Worm (Caenorhabditis elegans): ENCODE data around the gene R144.3.
"Not testable (repeated sequence)": the region's sequence is repeated elsewhere in the genome, so short reads cannot be mapped to it uniquely, and the experiment has no call there.

Gene R144.3

ce11 chrIII:5021689-5022088 lies at the start of gene R144.3:
TSS of gene R144.3 (plus strand) at chrIII:5021989.
- no peak for TF ChIP-seq tbx-37 (GFP tag; conservative IDR thresholded peaks at IDR 0.05)

- not testable (repeated sequence) for TF ChIP-seq hmbx-1 (tag; optimal IDR thresholded peaks at IDR 0.05); hmg-4 (GFP tag; optimal IDR thresholded peaks at IDR 0.05); ets-7 (tag; optimal IDR thresholded peaks at IDR 0.05)
Measured at ce11 chrIII:4980367-4980766, 41.4 kb upstream of the R144.3 start, which contains the start of gene C27F2.6. TSS of gene C27F2.6 (minus strand) at chrIII:4980467.

ce11 chrIII:4983961-4984360 lies 37.8 kb upstream of the R144.3 start:
- no peak for TF ChIP-seq F13C5.2 (tag; optimal IDR thresholded peaks at IDR 0.05)
- no peak for TF ChIP-seq ceh-36 (tag; optimal IDR thresholded peaks at IDR 0.05)
- TF ChIP-seq hmbx-1 (tag; optimal IDR thresholded peaks at IDR 0.05) = no peak
- no peak for TF ChIP-seq flt-1 (GFP tag; IDR thresholded peaks at IDR 0.05)
- no peak for TF ChIP-seq hnd-1 (tag; optimal IDR thresholded peaks at IDR 0.05)
- TF ChIP-seq ets-7 (tag; optimal IDR thresholded peaks at IDR 0.05) = no peak
- TF ChIP-seq tbx-37 (GFP tag; conservative IDR thresholded peaks at IDR 0.05) = no peak
- no peak for TF ChIP-seq scrt-1 (GFP tag; IDR thresholded peaks at IDR 0.05)
- TF ChIP-seq aly-1 (tag; optimal IDR thresholded peaks at IDR 0.05) = no peak
- no peak for TF ChIP-seq pes-1 (GFP tag; IDR thresholded peaks at IDR 0.05)
- no peak for TF ChIP-seq tra-4 (tag; optimal IDR thresholded peaks at IDR 0.05)
- TF ChIP-seq tbx-11 (GFP tag; IDR thresholded peaks at IDR 0.05) = no peak
- TF ChIP-seq B0310.2 (tag; optimal IDR thresholded peaks at IDR 0.05) = no peak
- no peak for TF ChIP-seq ama-1 (optimal IDR thresholded peaks at IDR 0.05)
- TF ChIP-seq ceh-13 (GFP tag; optimal IDR thresholded peaks at IDR 0.05) = no peak
- no peak for TF ChIP-seq hmg-4 (GFP tag; optimal IDR thresholded peaks at IDR 0.05)
- TF ChIP-seq sea-1 (GFP tag; conservative IDR thresholded peaks at IDR 0.05) = no peak

ce11 chrIII:4984444-4985086 lies 37.2 kb upstream of the R144.3 start, which contains the start of gene C27F2.7:
TSS of gene C27F2.7 (minus strand) at chrIII:4984494.
- no peak for TF ChIP-seq flt-1 (GFP tag; IDR thresholded peaks at IDR 0.05)
- TF ChIP-seq B0310.2 (tag; optimal IDR thresholded peaks at IDR 0.05) = no peak
- TF ChIP-seq F13C5.2 (tag; optimal IDR thresholded peaks at IDR 0.05) = no peak
- TF ChIP-seq aly-1 (tag; optimal IDR thresholded peaks at IDR 0.05) = no peak
- no peak for TF ChIP-seq scrt-1 (GFP tag; IDR thresholded peaks at IDR 0.05)
- TF ChIP-seq hmg-4 (GFP tag; optimal IDR thresholded peaks at IDR 0.05) = no peak
- TF ChIP-seq ceh-13 (GFP tag; optimal IDR thresholded peaks at IDR 0.05) = no peak
- TF ChIP-seq ets-7 (tag; optimal IDR thresholded peaks at IDR 0.05) = no peak
- no peak for TF ChIP-seq tbx-37 (GFP tag; conservative IDR thresholded peaks at IDR 0.05)
- TF ChIP-seq ceh-36 (tag; optimal IDR thresholded peaks at IDR 0.05) = no peak
- no peak for TF ChIP-seq sea-1 (GFP tag; conservative IDR thresholded peaks at IDR 0.05)
- TF ChIP-seq tbx-11 (GFP tag; IDR thresholded peaks at IDR 0.05) = no peak
- no peak for TF ChIP-seq tra-4 (tag; optimal IDR thresholded peaks at IDR 0.05)

DNA sequence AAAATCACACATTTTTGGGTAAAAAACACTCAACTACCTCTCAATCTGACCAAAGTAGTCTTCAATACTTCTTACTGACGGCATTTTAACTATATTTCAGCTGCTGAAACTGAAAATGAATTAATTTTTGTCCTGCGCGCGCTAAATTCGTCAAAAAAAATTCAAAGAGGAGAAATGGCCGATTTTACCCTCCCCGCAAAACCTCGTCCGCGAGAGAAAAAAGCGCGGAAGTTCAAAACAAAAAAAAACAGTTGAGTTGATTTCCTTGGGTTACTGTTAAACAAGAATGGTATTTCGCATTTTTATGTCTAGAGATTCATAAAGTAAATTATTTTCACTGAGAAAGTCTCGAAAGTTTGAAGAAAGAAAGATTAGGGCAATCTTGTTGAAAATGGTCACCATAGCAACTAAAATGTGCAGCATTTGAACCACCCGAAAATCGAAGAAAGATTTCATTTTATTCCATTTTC lies 35.0 kb upstream of the R144.3 start, which contains the start of the genes C27F2.10 and wdr-60:
Gene C27F2.10, minus strand, starts transcription at position 109 of the 470 bp plus-strand sequence.
Gene wdr-60, plus strand, starts transcription at position 420 of the 470 bp plus-strand sequence.
- peak; percentile 58 for TF ChIP-seq tbx-37 (GFP tag; conservative IDR thresholded peaks at IDR 0.05)
- TF ChIP-seq B0310.2 (tag; optimal IDR thresholded peaks at IDR 0.05) = no peak

ce11 chrIII:4987666-4988065 lies 34.1 kb upstream of the R144.3 start:
- no peak for TF ChIP-seq hmg-4 (GFP tag; optimal IDR thresholded peaks at IDR 0.05)
- no peak for TF ChIP-seq ceh-36 (tag; optimal IDR thresholded peaks at IDR 0.05)
- no peak for TF ChIP-seq ceh-13 (GFP tag; optimal IDR thresholded peaks at IDR 0.05)
- TF ChIP-seq ama-1 (optimal IDR thresholded peaks at IDR 0.05) = no peak
- TF ChIP-seq B0310.2 (tag; optimal IDR thresholded peaks at IDR 0.05) = no peak
- TF ChIP-seq sea-1 (GFP tag; conservative IDR thresholded peaks at IDR 0.05) = no peak
- no peak for TF ChIP-seq tbx-11 (GFP tag; IDR thresholded peaks at IDR 0.05)
- TF ChIP-seq ets-7 (tag; optimal IDR thresholded peaks at IDR 0.05) = no peak
- no peak for TF ChIP-seq flt-1 (GFP tag; IDR thresholded peaks at IDR 0.05)
- TF ChIP-seq tbx-37 (GFP tag; conservative IDR thresholded peaks at IDR 0.05) = no peak
- no peak for TF ChIP-seq F13C5.2 (tag; optimal IDR thresholded peaks at IDR 0.05)

- TF ChIP-seq F13C5.2 (tag; optimal IDR thresholded peaks at IDR 0.05) = no peak
- TF ChIP-seq aly-1 (tag; optimal IDR thresholded peaks at IDR 0.05) = no peak
- no peak for TF ChIP-seq ceh-13 (GFP tag; optimal IDR thresholded peaks at IDR 0.05)
- TF ChIP-seq hnd-1 (tag; optimal IDR thresholded peaks at IDR 0.05) = no peak
- TF ChIP-seq flt-1 (GFP tag; IDR thresholded peaks at IDR 0.05) = no peak
- TF ChIP-seq hmg-4 (GFP tag; optimal IDR thresholded peaks at IDR 0.05) = no peak
- TF ChIP-seq hmbx-1 (tag; optimal IDR thresholded peaks at IDR 0.05) = no peak
Measured at ce11 chrIII:4998111-4998859, 23.5 kb upstream of the R144.3 start, which contains the start of gene tmem-131. TSS of gene tmem-131 (minus strand) at chrIII:4998161.

DNA sequence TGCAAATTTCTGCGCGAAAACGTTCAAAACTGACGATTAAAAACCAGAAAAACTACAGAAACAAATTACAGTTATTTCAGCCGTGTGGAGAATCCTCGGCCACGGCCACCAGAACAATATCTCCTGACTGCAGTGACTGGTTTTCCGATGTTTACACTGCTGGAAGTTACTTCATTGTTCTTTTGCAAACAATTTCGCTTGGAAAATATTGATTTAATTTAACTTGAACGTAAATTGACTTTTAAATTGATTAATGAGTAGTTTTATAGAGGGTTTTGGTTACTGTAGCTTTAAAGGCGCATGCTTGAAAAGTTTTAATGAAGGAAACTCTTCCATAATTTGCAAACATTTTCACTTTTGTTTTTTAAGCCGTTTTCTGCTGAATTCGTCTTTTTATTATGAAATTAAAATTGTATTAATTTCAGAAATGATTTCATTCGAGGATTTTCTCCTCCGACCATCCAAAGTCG lies 22.8 kb upstream of the R144.3 start, which contains the start of gene smcr-8:
Gene smcr-8, plus strand, starts transcription at position 420 of the 470 bp plus-strand sequence.
- TF ChIP-seq B0310.2 (tag; optimal IDR thresholded peaks at IDR 0.05) (no peak), ama-1 (optimal IDR thresholded peaks at IDR 0.05) (no peak), sea-1 (GFP tag; conservative IDR thresholded peaks at IDR 0.05) (no peak), hmg-4 (GFP tag; optimal IDR thresholded peaks at IDR 0.05) (no peak)
